Fruit fly (Drosophila melanogaster): ENCODE data around the gene Pits.

Gene Pits

dm6 chrX:12539215-12539614 is 43.8 kb downstream of the Pits start:
- TF ChIP-seq CG15710 (tag; optimal IDR thresholded peaks at IDR 0.05): no peak
- TF ChIP-seq CG14655 (GFP tag; optimal IDR thresholded peaks at IDR 0.05): no peak
- TF ChIP-seq CG8301 (tag; optimal IDR thresholded peaks at IDR 0.05): no peak
- no peak for TF ChIP-seq Snoo (tag; optimal IDR thresholded peaks at IDR 0.05)
- no peak for TF ChIP-seq CG12605 (GFP tag; IDR thresholded peaks at IDR 0.05)
- TF ChIP-seq Pif1B (GFP tag; optimal IDR thresholded peaks at IDR 0.05): no peak
- TF ChIP-seq CG13204 (GFP tag; optimal IDR thresholded peaks at IDR 0.05): no peak
- no peak for TF ChIP-seq EcR (GFP tag; optimal IDR thresholded peaks at IDR 0.05)
- TF ChIP-seq CG32121 (GFP tag; IDR thresholded peaks at IDR 0.05): no peak
- no peak for TF ChIP-seq CG9948 (tag; optimal IDR thresholded peaks at IDR 0.05)
- no peak for TF ChIP-seq Ets98B (GFP tag; IDR thresholded peaks at IDR 0.05)
- no peak for TF ChIP-seq gl (tag; optimal IDR thresholded peaks at IDR 0.05)
- no peak for TF ChIP-seq D1 (tag; optimal IDR thresholded peaks at IDR 0.05)
- no peak for TF ChIP-seq CG34367 (tag; optimal IDR thresholded peaks at IDR 0.05)
- TF ChIP-seq rn (GFP tag; IDR thresholded peaks at IDR 0.05): no peak
- TF ChIP-seq CG10348 (GFP tag; IDR thresholded peaks at IDR 0.05): no peak
- TF ChIP-seq fd96Ca (GFP tag; IDR thresholded peaks at IDR 0.05): no peak

dm6 chrX:12533560-12533959 is 49.4 kb downstream of the Pits start:
- no peak for TF ChIP-seq CG34367 (tag; optimal IDR thresholded peaks at IDR 0.05)
- TF ChIP-seq CG14655 (GFP tag; optimal IDR thresholded peaks at IDR 0.05): no peak
- no peak for TF ChIP-seq Ets98B (GFP tag; IDR thresholded peaks at IDR 0.05)
- TF ChIP-seq CG8159 (tag; optimal IDR thresholded peaks at IDR 0.05): peak; percentile 39
- TF ChIP-seq CG9948 (tag; optimal IDR thresholded peaks at IDR 0.05): no peak
- no peak for TF ChIP-seq CG32121 (GFP tag; IDR thresholded peaks at IDR 0.05)
- TF ChIP-seq gl (tag; optimal IDR thresholded peaks at IDR 0.05): no peak
- no peak for TF ChIP-seq rn (GFP tag; IDR thresholded peaks at IDR 0.05)
- TF ChIP-seq Snoo (tag; optimal IDR thresholded peaks at IDR 0.05): peak; percentile 22
- no peak for TF ChIP-seq Pif1B (GFP tag; optimal IDR thresholded peaks at IDR 0.05)
- no peak for TF ChIP-seq Pif1A (GFP tag; optimal IDR thresholded peaks at IDR 0.05)
- no peak for TF ChIP-seq EcR (GFP tag; optimal IDR thresholded peaks at IDR 0.05)
- no peak for TF ChIP-seq CG10348 (GFP tag; IDR thresholded peaks at IDR 0.05)
- TF ChIP-seq CG15710 (tag; optimal IDR thresholded peaks at IDR 0.05): peak; percentile 18
- TF ChIP-seq CG17806 (tag; optimal IDR thresholded peaks at IDR 0.05): peak; percentile 19
- no peak for TF ChIP-seq CG8301 (tag; optimal IDR thresholded peaks at IDR 0.05)
- TF ChIP-seq CG13204 (GFP tag; optimal IDR thresholded peaks at IDR 0.05): no peak
- TF ChIP-seq CG12605 (GFP tag; IDR thresholded peaks at IDR 0.05): no peak
- TF ChIP-seq D1 (tag; optimal IDR thresholded peaks at IDR 0.05): no peak
- TF ChIP-seq fd96Ca (GFP tag; IDR thresholded peaks at IDR 0.05): no peak
- no peak for TF ChIP-seq CG4496 (GFP tag; IDR thresholded peaks at IDR 0.05)
